Worm (Caenorhabditis elegans) whole organism, dauer: ENCODE data around the gene nhr-216.

Experiments used
- unc-62 ChIP-seq: sonication (generic microtip); optimal IDR thresholded peaks from 2 replicates; lab custom pipeline; 2017; ENCODE audit warnings: missing biosample characterization, missing genetic modification reagents, missing genetic modification characterization

nhr-216 gene

ce11 chrV:5330967-5331366 is 27.7 kb downstream of the nhr-216 start, which contains the start of gene srg-26:
srg-26 (plus strand) TSS chrV:5331267.
- TF ChIP-seq unc-62 (GFP tag; lab: Kevin White, UChicago), result no peak

DNA sequence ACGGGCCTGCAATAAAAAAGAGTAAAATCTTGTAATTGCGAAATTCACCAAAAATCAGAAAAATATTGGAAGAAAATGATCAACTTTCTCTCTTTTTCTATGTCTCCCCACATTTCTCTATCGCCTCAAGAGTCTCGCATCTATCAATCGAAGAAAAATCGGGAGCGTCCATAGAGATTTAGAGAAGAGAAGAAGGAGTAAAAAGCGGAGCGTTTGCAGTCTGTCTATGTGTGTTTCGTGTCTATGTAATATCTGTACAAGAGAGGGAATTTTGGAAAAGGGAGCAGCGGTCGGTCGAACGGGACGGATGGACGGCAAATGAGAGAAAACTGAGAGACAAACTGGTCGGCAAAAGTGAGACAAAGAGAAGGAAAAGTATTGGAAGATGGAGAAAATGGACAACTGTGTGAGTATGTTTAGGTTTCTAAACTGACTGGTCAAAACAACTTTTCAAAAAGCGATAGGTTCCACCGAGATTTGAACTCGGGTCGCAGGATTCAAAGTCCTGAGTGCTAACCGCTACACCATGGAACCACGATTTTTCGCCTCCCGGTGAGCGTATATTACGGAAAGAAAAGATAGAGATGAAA is 28.9 kb downstream of the nhr-216 start:
- TF ChIP-seq unc-62 (GFP tag; lab: Kevin White, UChicago), result no peak

- TF ChIP-seq unc-62 (GFP tag; lab: Kevin White, UChicago), result no peak
Observed at ce11 chrV:5328314-5328713, 30.4 kb downstream of the nhr-216 start, which contains the start of gene C10G8.8. C10G8.8 (minus strand) TSS chrV:5328414.

DNA sequence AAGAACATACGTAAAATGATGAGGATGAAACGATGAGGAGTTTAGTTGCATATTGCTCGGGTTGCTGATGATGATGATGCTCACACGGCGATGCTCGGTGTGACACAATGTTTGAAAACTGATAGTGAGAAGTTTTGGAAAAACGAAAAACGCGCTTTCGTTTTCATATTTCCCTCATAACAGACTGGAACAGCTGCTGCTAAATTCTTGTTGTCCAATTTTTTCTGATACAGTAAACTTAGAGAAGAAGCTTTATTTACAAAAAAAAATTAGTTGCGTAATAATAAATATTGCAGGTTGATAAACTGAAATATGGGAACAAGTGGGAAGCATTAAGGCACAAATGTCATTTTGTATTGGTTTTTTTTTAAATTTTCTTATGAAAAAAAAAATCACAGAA is 34.1 kb downstream of the nhr-216 start, which contains the start of gene ceh-33:
ceh-33 (minus strand) TSS at position 101 of the 400 bp plus-strand sequence.
- no peak for TF ChIP-seq unc-62 (GFP tag; lab: Kevin White, UChicago)

DNA sequence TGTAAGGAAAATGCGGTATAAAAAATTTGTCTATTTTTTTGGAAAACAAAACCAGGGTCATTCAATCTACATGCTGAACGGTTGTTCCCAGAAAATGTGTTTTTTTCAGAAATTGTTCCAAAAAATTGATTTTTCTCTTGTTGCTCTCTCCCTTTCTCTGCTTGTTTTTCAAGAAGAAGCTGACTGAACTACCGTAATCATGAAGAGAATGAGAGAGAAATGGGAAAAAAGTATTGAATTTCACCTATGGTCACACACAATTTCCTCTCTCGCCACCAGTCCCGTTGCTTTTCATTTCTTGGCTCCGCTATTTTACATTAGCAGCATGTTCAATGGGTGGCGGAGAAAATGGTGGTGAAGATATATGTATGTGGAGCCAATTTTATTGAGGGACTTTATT is 35.9 kb downstream of the nhr-216 start:
- TF ChIP-seq unc-62 (GFP tag; lab: Kevin White, UChicago), result no peak

DNA sequence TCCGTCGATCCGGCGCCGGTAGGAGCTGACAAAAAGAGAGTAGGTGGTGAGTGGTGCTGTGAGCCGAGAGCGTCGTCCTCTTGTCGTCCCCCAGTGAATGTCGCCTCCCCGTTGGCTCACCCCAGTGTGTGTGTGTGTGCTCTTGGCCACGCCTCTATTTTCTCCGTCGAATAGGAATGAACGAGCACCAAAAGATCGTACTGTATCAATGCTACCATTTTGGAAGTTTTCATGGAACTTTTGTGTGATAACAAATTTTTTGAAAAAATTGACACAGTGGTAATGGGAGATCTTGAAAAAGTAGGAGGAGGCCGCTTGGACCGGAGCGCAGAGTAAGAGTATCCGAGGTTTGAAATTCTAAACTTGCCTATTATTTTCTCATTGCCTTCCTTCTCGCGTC is 39.2 kb downstream of the nhr-216 start, which contains the start of gene ceh-34:
ceh-34 (minus strand) TSS at position 101 of the 400 bp plus-strand sequence.
- no peak for TF ChIP-seq unc-62 (GFP tag; lab: Kevin White, UChicago)

- no peak for TF ChIP-seq unc-62 (GFP tag; lab: Kevin White, UChicago)
Observed at ce11 chrV:5318349-5318748, 40.3 kb downstream of the nhr-216 start.

- TF ChIP-seq unc-62 (GFP tag; lab: Kevin White, UChicago), result no peak
Observed at ce11 chrV:5314104-5314503, 44.6 kb downstream of the nhr-216 start, which contains the start of gene C10G8.2. C10G8.2 (plus strand) TSS chrV:5314404.

ce11 chrV:5312453-5312852 is 46.2 kb downstream of the nhr-216 start, which contains the start of gene C10G8.3:
C10G8.3 (plus strand) TSS chrV:5312753.
- TF ChIP-seq unc-62 (GFP tag; lab: Kevin White, UChicago), result no peak

DNA sequence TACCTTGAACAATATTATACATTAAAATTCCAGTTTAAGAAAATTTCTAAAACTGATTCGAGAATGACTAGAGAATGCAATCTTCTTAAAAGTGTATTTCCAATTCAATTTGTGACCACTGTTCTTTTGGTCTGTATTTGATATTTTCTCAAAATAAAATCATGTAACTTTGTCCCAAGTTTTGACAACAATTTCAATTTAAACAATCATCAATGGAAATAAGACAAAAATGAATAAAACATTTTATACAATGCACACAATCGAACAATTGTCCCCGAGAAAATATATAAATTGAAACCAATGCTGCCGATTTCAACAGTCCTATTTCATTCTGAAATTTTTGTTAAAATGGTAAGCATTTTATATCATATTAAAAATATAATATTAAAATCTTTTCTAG is 47.0 kb downstream of the nhr-216 start, which contains the start of gene C10G8.4:
C10G8.4 (plus strand) TSS at position 301 of the 400 bp plus-strand sequence.
- TF ChIP-seq unc-62 (GFP tag; lab: Kevin White, UChicago), result no peak

DNA sequence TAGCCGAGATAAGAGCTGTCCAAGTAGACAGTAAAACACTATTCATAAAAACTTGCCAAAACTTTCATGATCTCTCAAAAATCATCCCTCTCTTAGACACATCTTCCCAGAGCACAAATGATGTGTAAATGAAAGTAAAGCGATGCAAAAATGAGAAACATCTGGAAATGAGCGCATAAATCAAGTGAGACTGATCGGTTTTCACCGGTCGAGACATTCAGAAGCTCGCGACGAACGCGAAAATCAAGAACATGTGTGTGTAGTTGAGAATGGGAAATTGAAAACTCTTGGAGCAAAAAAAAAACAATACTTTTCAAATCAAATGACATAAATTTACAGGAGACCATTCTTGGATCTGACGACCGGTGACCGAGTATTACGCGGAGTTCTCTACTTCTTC is 54.3 kb downstream of the nhr-216 start:
- TF ChIP-seq unc-62 (GFP tag; lab: Kevin White, UChicago), result no peak
